Fruit fly (Drosophila melanogaster) whole organism, pupa: Measurements from ENCODE around the gene Fer1.
A peak's percentile ranks its signal among the peaks of the same experiment; 100 is the strongest.

Experiments
- CG10348 ChIP-seq: fragments of 200-800 bp; sonication (Bioruptor generic); IDR thresholded peaks from 2 replicates; pipeline ENCODE4 v1.3.6; 2022; ENCODE audit warnings: missing biosample characterization, missing genetic modification characterization
- CG12605 ChIP-seq: fragments of 200-800 bp; sonication (Bioruptor generic); IDR thresholded peaks from 2 replicates; pipeline ENCODE4 v1.3.6; 2022; ENCODE audit warnings: missing biosample characterization, missing genetic modification characterization
- CG13204 ChIP-seq: fragments of 200-800 bp; sonication (Bioruptor generic); optimal IDR thresholded peaks from 2 replicates; lab custom pipeline; 2018; ENCODE audit warnings: missing biosample characterization, mild to moderate bottlenecking, missing genetic modification characterization, moderate library complexity
- CG14655 ChIP-seq: fragments of 200-800 bp; sonication (Bioruptor generic); optimal IDR thresholded peaks from 3 replicates; lab custom pipeline; 2017; ENCODE audit warnings: mild to moderate bottlenecking, missing biosample characterization, missing genetic modification reagents, missing genetic modification characterization
- CG15710 ChIP-seq: fragments of 200-800 bp; sonication (Bioruptor generic); optimal IDR thresholded peaks from 2 replicates; lab custom pipeline; 2018; ENCODE audit warnings: missing biosample characterization, mild to moderate bottlenecking, missing genetic modification characterization, moderate library complexity
- CG17806 ChIP-seq: fragments of 200-800 bp; sonication (Bioruptor generic); optimal IDR thresholded peaks from 2 replicates; lab custom pipeline; 2018; ENCODE audit warnings: missing biosample characterization, mild to moderate bottlenecking, missing genetic modification characterization, moderate library complexity
- CG32121 ChIP-seq: fragments of 200-800 bp; sonication (Bioruptor generic); IDR thresholded peaks from 2 replicates; pipeline ENCODE4 v1.3.6; 2022; ENCODE audit warnings: missing biosample characterization, missing genetic modification characterization
- CG34367 ChIP-seq: fragments of 200-800 bp; sonication (Bioruptor generic); optimal IDR thresholded peaks from 2 replicates; lab custom pipeline; 2018; ENCODE audit warnings: missing biosample characterization, mild to moderate bottlenecking, missing genetic modification characterization
- CG4496 ChIP-seq: fragments of 200-800 bp; sonication (Bioruptor generic); IDR thresholded peaks from 3 replicates; pipeline ENCODE4 v1.3.6; 2022; ENCODE audit warnings: missing biosample characterization, missing genetic modification characterization
- CG8159 ChIP-seq: fragments of 200-800 bp; sonication (Bioruptor generic); optimal IDR thresholded peaks from 3 replicates; lab custom pipeline; 2018; ENCODE audit warnings: missing biosample characterization, mild to moderate bottlenecking, missing genetic modification characterization, moderate library complexity
- CG8301 ChIP-seq: fragments of 200-800 bp; sonication (Bioruptor generic); optimal IDR thresholded peaks from 2 replicates; lab custom pipeline; 2018; ENCODE audit warnings: missing biosample characterization, mild to moderate bottlenecking, missing genetic modification characterization
- CG9948 ChIP-seq: fragments of 200-800 bp; sonication (Bioruptor generic); optimal IDR thresholded peaks from 2 replicates; lab custom pipeline; 2018; ENCODE audit warnings: missing biosample characterization, mild to moderate bottlenecking, missing genetic modification characterization, moderate library complexity
- D1 ChIP-seq: fragments of 200-800 bp; sonication (Bioruptor generic); optimal IDR thresholded peaks from 2 replicates; lab custom pipeline; 2018; ENCODE audit warnings: missing biosample characterization, mild to moderate bottlenecking, missing genetic modification characterization, moderate library complexity
- EcR ChIP-seq: fragments of 200-800 bp; sonication (Bioruptor generic); optimal IDR thresholded peaks from 3 replicates; lab custom pipeline; 2019; ENCODE audit warnings: missing biosample characterization, missing genetic modification characterization, mild to moderate bottlenecking, moderate library complexity, missing genetic modification reagents
- Ets98B ChIP-seq: fragments of 200-800 bp; sonication (Bioruptor generic); IDR thresholded peaks from 2 replicates; pipeline ENCODE4 v1.3.6; 2022; ENCODE audit warnings: missing biosample characterization, missing genetic modification characterization
- Pif1A ChIP-seq: fragments of 200-800 bp; sonication (Bioruptor generic); optimal IDR thresholded peaks from 3 replicates; lab custom pipeline; 2016; ENCODE audit warnings: missing biosample characterization, missing genetic modification characterization
- Pif1B ChIP-seq: fragments of 200-800 bp; sonication (Bioruptor generic); optimal IDR thresholded peaks from 3 replicates; lab custom pipeline; 2016; ENCODE audit warnings: missing biosample characterization, missing genetic modification characterization
- Snoo ChIP-seq: fragments of 200-800 bp; sonication (Bioruptor generic); optimal IDR thresholded peaks from 3 replicates; lab custom pipeline; 2017; ENCODE audit warnings: missing biosample characterization, mild to moderate bottlenecking, missing genetic modification characterization, inconsistent platforms
- fd96Ca ChIP-seq: fragments of 200-800 bp; sonication (Bioruptor generic); IDR thresholded peaks from 3 replicates; pipeline ENCODE4 v1.3.6; 2022; ENCODE audit warnings: missing biosample characterization, missing genetic modification characterization
- gl ChIP-seq: fragments of 200-800 bp; sonication (Bioruptor generic); optimal IDR thresholded peaks from 2 replicates; lab custom pipeline; 2018; ENCODE audit warnings: missing biosample characterization, mild to moderate bottlenecking, missing genetic modification characterization
- rn ChIP-seq: fragments of 200-800 bp; sonication (Bioruptor generic); IDR thresholded peaks from 2 replicates; pipeline ENCODE4 v1.3.6; 2022; ENCODE audit warnings: missing biosample characterization, missing genetic modification characterization

Fer1 gene

DNA sequence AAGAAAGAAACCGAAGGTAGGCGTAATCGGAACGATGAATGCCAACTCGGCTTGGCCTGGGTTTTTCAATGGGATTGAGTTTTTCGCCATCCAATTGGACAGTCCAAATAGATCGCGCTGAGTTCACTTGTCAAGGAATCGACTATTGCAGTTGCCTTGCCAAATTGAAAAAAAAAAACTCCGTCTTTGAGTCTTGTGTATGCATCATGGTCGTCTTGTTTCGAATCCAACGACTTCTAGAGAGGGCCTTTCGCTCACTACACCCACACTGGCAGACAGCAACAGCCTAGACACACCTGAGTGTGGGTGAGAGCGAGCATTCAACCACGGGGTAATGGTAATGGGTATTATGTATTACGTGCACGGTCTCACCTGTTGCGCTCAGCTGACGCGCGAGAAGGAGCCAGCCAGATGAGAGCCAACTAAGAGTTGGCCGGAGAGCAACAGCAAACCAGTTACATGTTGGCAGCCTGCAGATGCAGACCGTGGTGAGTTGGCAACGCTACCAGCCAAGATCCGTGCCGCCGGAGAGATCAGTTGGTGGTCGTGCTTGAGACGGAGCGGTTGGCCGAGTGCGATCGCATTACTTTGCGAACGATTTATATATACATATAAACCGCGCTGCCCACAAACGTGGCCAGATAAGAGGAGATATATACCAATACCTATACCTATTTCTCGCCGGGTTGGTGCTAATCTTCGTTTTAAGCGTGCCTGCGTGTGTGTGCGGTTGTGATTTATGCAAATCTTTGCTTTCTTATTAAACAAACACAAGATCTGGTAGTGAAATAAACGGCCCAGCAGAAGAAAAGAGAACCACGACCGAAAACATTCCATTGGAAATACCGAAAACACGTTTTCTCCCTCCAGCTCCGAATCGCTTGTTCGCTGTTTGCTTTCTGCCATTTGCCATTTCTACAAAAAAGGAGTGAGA is 26.6 kb downstream of the Fer1 start, which contains the start of gene sas:
sas (plus strand) TSS at position 453 of the 934 bp plus-strand sequence.
- TF ChIP-seq D1 (tag; lab: Kevin White, UChicago) = no peak
- no peak for TF ChIP-seq CG14655 (GFP tag; lab: Kevin White, UChicago)
- peak; percentile 45; the same call in 2 of the 3 replicates for TF ChIP-seq CG4496
- peak; percentile 28 for TF ChIP-seq Pif1B (GFP tag; lab: Kevin White, UChicago)
- TF ChIP-seq CG32121 = no peak
- peak; percentile 46; the same call in 1 of the 2 replicates for TF ChIP-seq CG12605 (GFP tag; lab: Robert Waterston, UW)
- TF ChIP-seq fd96Ca (GFP tag; lab: Robert Waterston, UW) = no peak
- no peak for TF ChIP-seq CG8301 (tag; lab: Kevin White, UChicago)
- TF ChIP-seq CG9948 (tag; lab: Kevin White, UChicago) = no peak
- TF ChIP-seq rn (GFP tag; lab: Robert Waterston, UW) = no peak
- peak; percentile 17; the same call in 1 of the 2 replicates for TF ChIP-seq Ets98B (GFP tag; lab: Robert Waterston, UW)
- no peak for TF ChIP-seq CG10348 (GFP tag; lab: Robert Waterston, UW)
- peak; percentile 16 for TF ChIP-seq Snoo (tag; lab: Kevin White, UChicago)
- TF ChIP-seq EcR (GFP tag; lab: Kevin White, UChicago) = peak; percentile 97
- no peak for TF ChIP-seq CG34367 (tag; lab: Kevin White, UChicago)
- TF ChIP-seq CG15710 (tag; lab: Kevin White, UChicago) = no peak
- TF ChIP-seq Pif1A (GFP tag; lab: Kevin White, UChicago) = no peak
- peak; percentile 14 for TF ChIP-seq CG13204 (GFP tag; lab: Kevin White, UChicago)
- TF ChIP-seq CG8159 (tag; lab: Kevin White, UChicago) = no peak
- TF ChIP-seq gl (tag; lab: Kevin White, UChicago) = no peak

DNA sequence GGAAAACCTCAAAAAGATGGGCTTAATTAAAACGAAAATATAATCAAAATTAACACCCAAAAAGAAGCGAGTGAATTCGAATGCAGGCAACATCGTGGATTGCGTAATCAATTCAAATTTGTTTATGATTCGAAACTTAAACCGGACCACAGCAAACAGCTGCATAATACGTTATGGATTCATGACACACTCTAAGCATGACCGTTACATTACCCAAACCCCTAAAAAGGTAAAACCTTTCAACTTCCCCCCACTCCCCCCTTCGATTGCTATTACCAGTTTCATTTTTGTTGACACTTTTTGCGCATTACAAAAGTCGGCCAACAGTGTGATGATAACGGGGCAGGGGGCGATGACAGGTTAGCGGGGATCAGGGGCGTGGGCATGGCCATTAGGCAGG is 33.9 kb downstream of the Fer1 start:
- no peak for TF ChIP-seq Pif1B (GFP tag; lab: Kevin White, UChicago)
- TF ChIP-seq gl (tag; lab: Kevin White, UChicago) = no peak
- no peak for TF ChIP-seq D1 (tag; lab: Kevin White, UChicago)
- no peak for TF ChIP-seq CG17806
- no peak for TF ChIP-seq CG10348 (GFP tag; lab: Robert Waterston, UW)

DNA sequence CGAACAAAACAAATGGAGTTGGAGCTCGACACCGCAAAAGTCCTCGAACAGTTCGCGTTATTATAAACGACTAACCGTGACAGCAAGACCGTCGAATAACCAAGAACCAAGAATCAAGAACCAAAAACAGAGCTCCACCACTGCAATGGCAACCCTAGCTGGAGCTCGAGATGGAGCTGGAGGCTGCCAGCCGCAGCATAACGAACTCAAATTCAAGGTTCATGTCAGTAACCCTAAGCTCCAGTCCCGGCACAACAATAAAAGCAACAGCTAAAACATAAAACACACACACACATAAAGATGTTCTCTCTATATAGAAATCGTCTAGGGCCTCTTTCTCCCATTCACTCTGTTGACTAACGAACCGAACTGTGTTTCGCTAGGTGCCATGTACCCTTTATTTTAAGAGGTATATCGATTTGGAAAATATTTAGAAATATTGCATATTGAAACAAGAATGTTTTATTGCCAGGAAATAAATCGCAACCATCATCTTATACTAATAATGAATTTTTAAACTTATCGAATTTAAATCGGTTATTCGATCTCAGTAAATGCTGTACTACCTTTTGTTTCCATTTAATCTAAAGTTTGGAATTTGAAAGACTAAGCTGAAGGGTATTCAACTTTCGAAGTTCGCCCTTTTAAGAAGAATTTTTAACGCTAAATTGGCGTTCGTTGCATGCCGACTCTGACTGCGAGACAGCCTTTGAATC is 35.5 kb downstream of the Fer1 start:
- TF ChIP-seq rn (GFP tag; lab: Robert Waterston, UW) = no peak
- TF ChIP-seq Snoo (tag; lab: Kevin White, UChicago) = peak; percentile 26
- TF ChIP-seq CG10348 (GFP tag; lab: Robert Waterston, UW) = no peak
- TF ChIP-seq CG34367 (tag; lab: Kevin White, UChicago) = peak; percentile 80
- peak; percentile 86 for TF ChIP-seq CG8159 (tag; lab: Kevin White, UChicago)
- TF ChIP-seq fd96Ca (GFP tag; lab: Robert Waterston, UW) = no peak
- TF ChIP-seq CG4496 = peak; percentile 55; the same call in 1 of the 3 replicates
- TF ChIP-seq Ets98B (GFP tag; lab: Robert Waterston, UW) = no peak
- TF ChIP-seq CG12605 (GFP tag; lab: Robert Waterston, UW) = no peak
- peak; percentile 62 for TF ChIP-seq Pif1B (GFP tag; lab: Kevin White, UChicago)
- peak; percentile 85 for TF ChIP-seq CG9948 (tag; lab: Kevin White, UChicago)
- peak; percentile 75 for TF ChIP-seq CG14655 (GFP tag; lab: Kevin White, UChicago)
- peak; percentile 92 for TF ChIP-seq EcR (GFP tag; lab: Kevin White, UChicago)
- TF ChIP-seq D1 (tag; lab: Kevin White, UChicago) = peak; percentile 79
- TF ChIP-seq CG13204 (GFP tag; lab: Kevin White, UChicago) = peak; percentile 42
- peak; percentile 85 for TF ChIP-seq CG17806
- TF ChIP-seq CG32121 = no peak
- peak; percentile 48 for TF ChIP-seq gl (tag; lab: Kevin White, UChicago)
- TF ChIP-seq CG8301 (tag; lab: Kevin White, UChicago) = peak; percentile 56
- TF ChIP-seq Pif1A (GFP tag; lab: Kevin White, UChicago) = peak; percentile 75
- TF ChIP-seq CG15710 (tag; lab: Kevin White, UChicago) = peak; percentile 91

DNA sequence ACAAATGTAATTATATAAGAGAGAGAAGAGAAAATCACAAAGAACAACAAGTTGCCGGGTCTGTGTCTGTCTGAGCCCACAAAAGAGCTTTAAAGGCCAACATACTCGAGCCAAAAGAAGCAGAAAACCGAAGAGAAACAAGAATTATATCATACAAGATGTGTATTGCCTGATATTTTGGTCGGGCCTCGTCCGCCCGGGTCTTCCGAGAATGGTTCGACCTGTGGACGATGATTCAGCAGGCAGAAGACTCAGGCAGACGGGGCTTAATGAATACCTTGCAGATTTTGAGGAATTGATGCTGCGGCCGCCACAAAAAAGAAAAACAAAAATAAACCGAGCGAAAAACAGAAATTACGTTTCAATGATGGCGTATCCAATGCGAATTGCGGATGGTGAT is 37.0 kb downstream of the Fer1 start:
- TF ChIP-seq EcR (GFP tag; lab: Kevin White, UChicago) (peak; percentile 75), CG4496 (0 out of 3 replicates have a peak, but pooled peaks have one; percentile 22), Ets98B (GFP tag; lab: Robert Waterston, UW) (no peak), Pif1B (GFP tag; lab: Kevin White, UChicago) (no peak), CG15710 (tag; lab: Kevin White, UChicago) (no peak)

DNA sequence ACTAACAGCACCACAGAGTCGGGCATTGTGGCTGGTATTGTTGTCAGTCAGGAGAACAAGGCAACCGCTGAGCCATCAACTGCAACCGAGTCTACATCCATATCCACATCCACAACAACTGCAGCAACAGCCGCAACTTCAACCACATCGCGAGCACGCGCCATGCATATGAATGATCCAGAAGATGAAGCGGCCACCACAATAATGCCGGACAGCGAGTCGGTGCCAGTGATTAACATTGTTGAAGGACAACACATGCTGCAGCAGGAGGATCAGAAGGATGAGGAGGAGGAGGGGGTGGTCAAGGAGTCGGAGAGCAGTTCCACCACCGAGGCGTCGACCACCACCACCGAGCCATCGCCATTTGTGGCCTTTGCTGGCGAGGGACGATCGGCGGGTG is 38.7 kb downstream of the Fer1 start:
- peak; percentile 33 for TF ChIP-seq CG13204 (GFP tag; lab: Kevin White, UChicago)
- TF ChIP-seq CG4496 = peak; percentile 43; the same call in 1 of the 3 replicates
- TF ChIP-seq rn (GFP tag; lab: Robert Waterston, UW) = no peak
- peak; percentile 84 for TF ChIP-seq EcR (GFP tag; lab: Kevin White, UChicago)
- TF ChIP-seq, all 21 proteins: peak for 3
